Worm (Caenorhabditis elegans): Measurements from ENCODE around the gene ceeh-1.

Gene ceeh-1

DNA sequence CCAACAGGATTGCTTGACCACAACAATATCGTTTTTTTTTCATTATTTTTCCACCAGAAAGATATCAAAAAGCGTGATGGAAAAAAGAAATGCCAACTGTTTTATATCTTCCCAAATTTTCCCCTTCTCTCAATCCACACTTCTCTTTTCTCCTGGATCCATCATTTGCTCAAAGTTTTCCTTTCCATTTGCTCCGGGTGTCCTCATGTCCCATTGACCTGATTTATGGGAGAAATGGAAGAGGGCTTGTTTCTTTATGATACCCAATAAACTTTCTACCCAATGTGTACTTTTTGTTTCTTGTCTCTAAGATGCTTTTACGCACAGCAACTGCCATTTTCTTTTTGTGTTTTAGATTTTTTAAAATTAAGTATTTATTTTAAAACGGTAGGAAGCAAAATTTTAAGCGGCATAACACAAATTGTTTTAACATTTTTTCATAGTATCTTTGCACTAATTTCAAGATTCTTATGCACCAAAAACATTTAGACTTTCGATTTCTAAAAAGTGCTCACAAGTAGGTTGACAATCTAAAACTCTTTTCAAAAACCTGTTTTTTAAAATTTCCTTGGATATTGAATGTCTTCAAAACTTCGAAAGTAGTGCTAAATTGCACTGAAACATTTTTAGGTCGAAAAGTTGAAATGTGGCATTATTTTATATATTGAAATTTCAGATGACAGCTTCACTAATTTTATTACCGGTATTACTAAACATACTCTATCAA lies 9.4 kb downstream of the ceeh-1 start, which contains the start of gene clec-149:
Gene clec-149, plus strand, starts transcription at position 677 of the 727 bp plus-strand sequence.
- TF ChIP-seq dao-5 (tag; optimal IDR thresholded peaks at IDR 0.05) (no peak), him-1 (tag; optimal IDR thresholded peaks at IDR 0.05) (no peak), W03F9.2 (tag; optimal IDR thresholded peaks at IDR 0.05) (no peak)

ce11 chrIII:819313-819712 lies 12.8 kb downstream of the ceeh-1 start:
- TF ChIP-seq W03F9.2 (tag; optimal IDR thresholded peaks at IDR 0.05) (no peak), him-1 (tag; optimal IDR thresholded peaks at IDR 0.05) (no peak), dao-5 (tag; optimal IDR thresholded peaks at IDR 0.05) (no peak)

DNA sequence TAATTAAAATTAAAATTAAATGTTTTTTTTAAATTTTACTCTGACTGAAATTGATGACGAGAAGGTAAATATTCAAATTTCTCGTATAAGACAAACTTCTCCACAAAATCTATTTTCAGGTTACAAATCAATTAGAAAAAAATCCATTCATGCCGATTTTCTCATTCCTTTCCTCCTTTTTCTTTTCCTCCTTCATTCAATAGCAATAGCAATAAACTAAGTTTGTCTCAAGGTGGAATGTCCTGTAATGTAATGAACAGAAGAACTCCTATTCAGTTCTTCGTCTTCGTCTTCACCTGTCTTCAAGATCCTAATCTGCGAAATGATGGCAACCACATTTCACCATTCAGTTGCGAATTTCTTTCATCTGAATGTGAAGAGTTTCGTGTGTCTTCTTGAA lies 16.2 kb downstream of the ceeh-1 start, which contains the start of gene dac-1:
Gene dac-1, plus strand, starts transcription at position 301 of the 400 bp plus-strand sequence.
- no peak for TF ChIP-seq dao-5 (tag; optimal IDR thresholded peaks at IDR 0.05)
- no peak for TF ChIP-seq W03F9.2 (tag; optimal IDR thresholded peaks at IDR 0.05)
- no peak for TF ChIP-seq him-1 (tag; optimal IDR thresholded peaks at IDR 0.05)

DNA sequence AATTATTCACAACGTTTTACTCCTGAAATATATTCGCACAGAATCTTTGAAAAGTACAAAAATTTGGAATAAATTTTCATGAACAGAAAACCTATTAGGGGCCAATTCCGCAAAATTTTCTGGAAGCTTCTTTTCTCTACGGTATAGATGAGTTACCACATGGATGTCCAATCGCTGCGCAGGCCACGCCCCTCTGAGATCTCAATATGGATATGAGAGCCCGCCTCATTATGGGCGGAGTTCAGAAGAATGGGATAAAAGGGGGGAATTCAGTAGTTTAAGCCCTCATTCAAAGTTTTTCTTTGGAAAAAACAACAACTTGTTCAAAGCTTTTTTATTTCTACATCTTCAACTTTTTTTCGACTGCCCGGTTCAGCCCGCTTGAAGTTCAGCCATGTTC lies 20.5 kb downstream of the ceeh-1 start, which contains the start of gene daf-7:
Gene daf-7, plus strand, starts transcription at position 301 of the 400 bp plus-strand sequence.
- no peak for TF ChIP-seq him-1 (tag; optimal IDR thresholded peaks at IDR 0.05)
- no peak for TF ChIP-seq dao-5 (tag; optimal IDR thresholded peaks at IDR 0.05)
- no peak for TF ChIP-seq W03F9.2 (tag; optimal IDR thresholded peaks at IDR 0.05)

DNA sequence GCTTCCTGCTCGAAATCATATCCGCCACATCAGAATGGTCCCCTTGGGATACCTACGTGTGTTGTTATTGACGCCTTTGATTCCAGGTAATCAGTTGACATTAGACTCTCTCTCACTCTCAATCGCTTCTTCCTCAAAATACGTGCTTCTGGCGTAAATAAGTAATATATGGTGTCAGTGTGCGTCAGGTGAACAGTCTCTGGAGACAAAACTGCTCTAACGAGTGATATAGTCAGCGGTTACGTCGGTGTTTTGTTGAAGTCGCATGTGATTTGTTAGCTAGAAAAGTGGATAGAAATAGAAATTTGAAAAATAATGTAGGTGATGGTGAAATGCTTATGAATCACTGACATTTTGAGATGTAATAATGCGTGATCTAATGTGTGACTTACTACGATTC lies 30.0 kb downstream of the ceeh-1 start:
- TF ChIP-seq W03F9.2 (tag; optimal IDR thresholded peaks at IDR 0.05) (no peak), dao-5 (tag; optimal IDR thresholded peaks at IDR 0.05) (no peak), him-1 (tag; optimal IDR thresholded peaks at IDR 0.05) (no peak)

ce11 chrIII:797507-797906 lies 34.6 kb downstream of the ceeh-1 start:
- TF ChIP-seq him-1 (tag; optimal IDR thresholded peaks at IDR 0.05) (no peak), dao-5 (tag; optimal IDR thresholded peaks at IDR 0.05) (no peak), W03F9.2 (tag; optimal IDR thresholded peaks at IDR 0.05) (no peak)

ce11 chrIII:794984-795596 lies 37.0 kb downstream of the ceeh-1 start, which contains the start of gene trpp-11:
Gene trpp-11, plus strand, starts transcription at chrIII:795136.
- TF ChIP-seq him-1 (tag; optimal IDR thresholded peaks at IDR 0.05) (no peak), W03F9.2 (tag; optimal IDR thresholded peaks at IDR 0.05) (no peak), dao-5 (tag; optimal IDR thresholded peaks at IDR 0.05) (no peak)

DNA sequence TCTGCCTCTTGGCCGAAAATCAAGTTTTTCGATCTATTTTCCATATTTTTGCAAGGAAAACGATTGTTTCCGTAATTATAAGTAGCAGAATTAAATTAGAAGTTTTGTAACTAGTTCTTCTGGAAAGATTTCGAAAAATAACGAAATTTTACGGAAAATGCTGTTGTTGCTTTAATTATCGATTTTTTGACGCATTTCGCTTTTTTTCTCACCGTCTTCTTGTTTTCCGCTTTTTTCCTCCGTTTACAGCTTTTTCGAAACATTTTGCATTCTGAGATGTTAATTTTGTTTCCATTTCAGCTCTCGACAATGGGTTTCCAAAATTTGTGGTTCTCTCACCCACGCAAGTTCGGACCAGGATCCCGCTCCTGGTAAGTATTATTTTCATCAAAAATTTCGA lies 38.1 kb downstream of the ceeh-1 start, which contains the start of gene rps-29:
Gene rps-29, plus strand, starts transcription at position 301 of the 400 bp plus-strand sequence.
- TF ChIP-seq W03F9.2 (tag; optimal IDR thresholded peaks at IDR 0.05) (no peak), dao-5 (tag; optimal IDR thresholded peaks at IDR 0.05) (no peak), him-1 (tag; optimal IDR thresholded peaks at IDR 0.05) (no peak)

- peak; percentile 35 for TF ChIP-seq him-1 (tag; optimal IDR thresholded peaks at IDR 0.05)
- no peak for TF ChIP-seq dao-5 (tag; optimal IDR thresholded peaks at IDR 0.05)
- TF ChIP-seq W03F9.2 (tag; optimal IDR thresholded peaks at IDR 0.05): peak; percentile 42
Observed at ce11 chrIII:793595-793994, 38.5 kb downstream of the ceeh-1 start, which contains the start of gene snt-2. Gene snt-2, minus strand, starts transcription at chrIII:793733.

DNA sequence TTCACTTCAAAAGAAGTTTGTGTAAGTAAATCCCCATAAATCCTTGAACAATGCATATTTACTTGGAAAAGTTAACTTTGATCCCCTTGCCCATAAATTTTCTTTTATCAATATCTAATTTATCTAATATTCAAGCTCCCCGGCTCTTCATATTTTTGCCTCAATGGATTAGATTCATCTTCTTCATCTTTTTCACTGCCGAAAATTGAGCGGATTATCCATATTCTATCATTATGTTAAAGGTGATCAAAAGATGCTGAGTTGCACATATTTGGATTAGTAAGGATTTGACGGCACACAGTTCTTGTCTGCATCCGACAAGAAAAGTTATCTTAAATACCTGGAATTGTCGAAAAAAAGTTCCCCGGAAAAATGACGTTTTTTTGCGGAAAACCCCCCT lies 41.5 kb downstream of the ceeh-1 start:
- TF ChIP-seq W03F9.2 (tag; optimal IDR thresholded peaks at IDR 0.05) (no peak), him-1 (tag; optimal IDR thresholded peaks at IDR 0.05) (no peak), dao-5 (tag; optimal IDR thresholded peaks at IDR 0.05) (no peak)

- TF ChIP-seq W03F9.2 (tag; optimal IDR thresholded peaks at IDR 0.05): no peak
- TF ChIP-seq dao-5 (tag; optimal IDR thresholded peaks at IDR 0.05): no peak
Observed at ce11 chrIII:789604-790003, 42.5 kb downstream of the ceeh-1 start.

DNA sequence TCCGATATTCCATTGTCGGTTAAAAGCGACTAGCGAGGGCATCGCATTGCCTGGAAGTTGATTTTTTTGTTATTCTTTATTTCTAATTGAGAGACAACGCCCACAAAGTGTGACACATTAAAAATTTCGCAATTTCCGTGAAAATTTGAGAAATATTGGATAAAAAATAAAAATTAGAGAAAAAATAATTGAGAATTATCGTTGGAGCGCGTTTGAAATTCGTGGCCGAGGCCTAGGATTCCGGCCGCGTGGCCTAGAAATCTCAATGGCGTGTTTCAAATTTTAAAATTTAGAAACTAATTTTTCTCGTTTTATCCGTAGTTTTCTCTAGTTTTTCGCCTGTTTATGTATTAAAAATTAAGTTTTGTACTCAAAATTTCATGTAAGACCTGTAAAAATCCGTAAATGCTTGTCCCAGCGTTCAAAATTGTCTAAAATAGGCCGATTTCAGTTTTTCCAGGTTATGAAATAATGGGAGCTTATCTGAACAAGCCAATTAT lies 48.8 kb downstream of the ceeh-1 start, which contains the start of the genes dagl-2 and ppm-1.G:
Gene dagl-2, minus strand, starts transcription at position 52 of the 500 bp plus-strand sequence.
Gene ppm-1.G, plus strand, starts transcription at position 450 of the 500 bp plus-strand sequence.
- TF ChIP-seq him-1 (tag; optimal IDR thresholded peaks at IDR 0.05): no peak
- TF ChIP-seq dao-5 (tag; optimal IDR thresholded peaks at IDR 0.05): no peak
- peak; percentile 82 for TF ChIP-seq W03F9.2 (tag; optimal IDR thresholded peaks at IDR 0.05)

ce11 chrIII:782503-782902 lies 49.6 kb downstream of the ceeh-1 start:
- no peak for TF ChIP-seq dao-5 (tag; optimal IDR thresholded peaks at IDR 0.05)
- no peak for TF ChIP-seq him-1 (tag; optimal IDR thresholded peaks at IDR 0.05)
- no peak for TF ChIP-seq W03F9.2 (tag; optimal IDR thresholded peaks at IDR 0.05)

DNA sequence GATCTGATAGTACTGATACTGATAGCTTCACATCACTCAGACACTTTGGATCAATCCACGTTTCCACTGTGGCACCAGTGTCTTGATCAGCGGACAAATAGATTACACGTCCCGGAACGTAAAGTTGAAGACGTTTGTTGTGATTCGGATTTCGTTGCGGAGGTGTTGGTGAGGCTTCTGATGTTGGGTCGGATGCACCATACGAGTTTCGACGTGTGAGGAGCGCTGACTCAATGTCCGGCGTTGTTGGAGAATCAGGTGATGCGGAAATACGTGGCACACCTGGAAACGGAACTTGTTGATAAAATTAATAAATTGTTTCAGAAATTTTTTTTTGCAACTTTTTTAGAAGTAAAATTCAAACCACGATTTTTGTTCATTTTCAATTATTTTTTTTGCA lies 53.3 kb downstream of the ceeh-1 start, which contains the start of gene alh-11:
Gene alh-11, minus strand, starts transcription at position 101 of the 400 bp plus-strand sequence.
- TF ChIP-seq W03F9.2 (tag; optimal IDR thresholded peaks at IDR 0.05): no peak
- no peak for TF ChIP-seq him-1 (tag; optimal IDR thresholded peaks at IDR 0.05)
- no peak for TF ChIP-seq dao-5 (tag; optimal IDR thresholded peaks at IDR 0.05)

Data from whole organism, L4/young adult.